Fruit fly (Drosophila melanogaster) whole organism, wandering third instar larva: ENCODE data around the gene CG11756.
A peak's percentile ranks its signal among the peaks of the same experiment; 100 is the strongest.

Experiments
- Abd-B ChIP-seq: fragments of >200 bp; optimal IDR thresholded peaks from 2 replicates; lab custom pipeline; 2017; ENCODE audit warnings: missing biosample characterization, missing genetic modification characterization
- CG32264 ChIP-seq: fragments of 200-800 bp; sonication (Bioruptor generic); optimal IDR thresholded peaks from 2 replicates; lab custom pipeline; 2016; ENCODE audit warnings: missing biosample characterization, missing genetic modification characterization
- CrebA ChIP-seq: fragments of 200-800 bp; sonication (Bioruptor generic); optimal IDR thresholded peaks from 2 replicates; lab custom pipeline; 2016; ENCODE audit warnings: missing biosample characterization, mild to moderate bottlenecking, missing genetic modification characterization, borderline replicate concordance
- Dfd ChIP-seq: fragments of >200 bp; optimal IDR thresholded peaks from 2 replicates; lab custom pipeline; 2017; ENCODE audit warnings: missing biosample characterization, missing genetic modification characterization
- GATAd ChIP-seq: sonication (Bioruptor generic); optimal IDR thresholded peaks from 2 replicates; lab custom pipeline; 2016; ENCODE audit warnings: missing biosample characterization, missing genetic modification characterization
- HLH106 ChIP-seq: fragments of 200-800 bp; optimal IDR thresholded peaks from 3 replicates; lab custom pipeline; 2019; ENCODE audit warnings: missing biosample characterization, mild to moderate bottlenecking, missing genetic modification characterization, moderate library complexity
- Hr78 ChIP-seq: fragments of >200 bp; optimal IDR thresholded peaks from 2 replicates; lab custom pipeline; 2017; ENCODE audit warnings: missing biosample characterization, missing genetic modification characterization
- Hr83 ChIP-seq: fragments of 200-300 bp; sonication (Bioruptor generic); optimal IDR thresholded peaks from 2 replicates; lab custom pipeline; 2016; ENCODE audit warnings: missing biosample characterization, mild to moderate bottlenecking, missing genetic modification characterization, moderate library complexity; ENCODE audit not compliant: poor library complexity, severe bottlenecking
- Jra ChIP-seq: sonication (Bioruptor generic); optimal IDR thresholded peaks from 2 replicates; lab custom pipeline; 2016; ENCODE audit warnings: missing biosample characterization, missing genetic modification characterization
- Mio ChIP-seq: sonication (Bioruptor generic); optimal IDR thresholded peaks from 2 replicates; lab custom pipeline; 2016; ENCODE audit warnings: missing biosample characterization, missing genetic modification characterization
- Myc ChIP-seq: fragments of >200 bp; optimal IDR thresholded peaks from 2 replicates; lab custom pipeline; 2017
- OdsH ChIP-seq: fragments of 200-800 bp; sonication (Bioruptor generic); optimal IDR thresholded peaks from 2 replicates; lab custom pipeline; 2016; ENCODE audit warnings: missing biosample characterization, mild to moderate bottlenecking, missing genetic modification characterization
- Rel ChIP-seq, 2 experiments: fragments of 200-800 bp; sonication (Bioruptor generic) in 1 of 2; optimal IDR thresholded peaks; 2 replicates in 1 of 2; 3 replicates in 1 of 2; lab custom pipeline; 2016 to 2019; ENCODE audit warnings: mild to moderate bottlenecking in 2 of 2, missing biosample characterization in 2 of 2, missing genetic modification characterization in 2 of 2, moderate library complexity in 1 of 2
- Sp1 ChIP-seq: fragments of 200-800 bp; sonication (Bioruptor generic); optimal IDR thresholded peaks from 3 replicates; lab custom pipeline; 2019; ENCODE audit warnings: missing biosample characterization, mild to moderate bottlenecking, missing genetic modification characterization, moderate library complexity
- br ChIP-seq: fragments of 200-800 bp; sonication (Bioruptor generic); optimal IDR thresholded peaks from 2 replicates; lab custom pipeline; 2016; ENCODE audit warnings: missing biosample characterization, missing genetic modification characterization
- brk ChIP-seq: fragments of 200-800 bp; sonication (Bioruptor generic); optimal IDR thresholded peaks from 2 replicates; lab custom pipeline; 2016; ENCODE audit warnings: missing biosample characterization, mild to moderate bottlenecking, missing genetic modification characterization
- dl ChIP-seq, 2 experiments: fragments of 175-275, 200-275 bp in 1 of 2; fragments of 200-275 bp in 1 of 2; sonication (Bioruptor generic); optimal IDR thresholded peaks; lab custom pipeline; 2018; ENCODE audit warnings: mild to moderate bottlenecking in 2 of 2, missing biosample characterization in 2 of 2, missing genetic modification characterization in 2 of 2, moderate library complexity in 2 of 2; ENCODE audit not compliant: partially characterized antibody in 2 of 2, insufficient read depth in 1 of 2
- dmrt93B ChIP-seq: fragments of 200-800 bp; sonication (Bioruptor generic); optimal IDR thresholded peaks from 2 replicates; lab custom pipeline; 2018; ENCODE audit warnings: missing biosample characterization, mild to moderate bottlenecking, missing genetic modification characterization
- foxo ChIP-seq, 2 experiments: fragments of 200-800 bp; sonication (Bioruptor generic); optimal IDR thresholded peaks; 2 replicates in 1 of 2; 3 replicates in 1 of 2; lab custom pipeline; 2016 to 2017; ENCODE audit warnings: missing biosample characterization in 2 of 2, missing genetic modification characterization in 2 of 2
- fru ChIP-seq: fragments of 200-800 bp; sonication (Bioruptor generic); optimal IDR thresholded peaks from 3 replicates; lab custom pipeline; 2016; ENCODE audit warnings: missing biosample characterization, mild to moderate bottlenecking, missing genetic modification characterization
- h ChIP-seq: fragments of 200-800 bp; sonication (Bioruptor generic); optimal IDR thresholded peaks from 3 replicates; lab custom pipeline; 2016; ENCODE audit warnings: missing biosample characterization, mild to moderate bottlenecking, missing genetic modification characterization
- jim ChIP-seq: fragments of 175-275, 200-325 bp; sonication (Bioruptor generic); optimal IDR thresholded peaks from 2 replicates; lab custom pipeline; 2016; ENCODE audit warnings: missing biosample characterization, mild to moderate bottlenecking, missing genetic modification characterization
- lola ChIP-seq: fragments of >200 bp; optimal IDR thresholded peaks from 2 replicates; lab custom pipeline; 2017; ENCODE audit warnings: missing biosample characterization, missing genetic modification characterization
- psq ChIP-seq: fragments of 200-800 bp; sonication (Bioruptor generic); optimal IDR thresholded peaks from 3 replicates; lab custom pipeline; 2017; ENCODE audit warnings: missing biosample characterization, mild to moderate bottlenecking, missing genetic modification characterization, moderate library complexity
- sage ChIP-seq: fragments of 200-800 bp; sonication (Bioruptor generic); optimal IDR thresholded peaks from 2 replicates; lab custom pipeline; 2016; ENCODE audit warnings: missing biosample characterization, mild to moderate bottlenecking, missing genetic modification characterization
- sv ChIP-seq: fragments of 200-800 bp; sonication (Bioruptor generic); optimal IDR thresholded peaks from 3 replicates; lab custom pipeline; 2016; ENCODE audit warnings: missing biosample characterization, missing genetic modification characterization
- tai ChIP-seq: sonication (Bioruptor generic); optimal IDR thresholded peaks from 2 replicates; lab custom pipeline; 2016; ENCODE audit warnings: missing biosample characterization, missing genetic modification characterization
- usp ChIP-seq: fragments of >200 bp; optimal IDR thresholded peaks from 2 replicates; lab custom pipeline; 2017; ENCODE audit warnings: missing biosample characterization, missing genetic modification characterization
- woc ChIP-seq: sonication (Bioruptor generic); optimal IDR thresholded peaks from 2 replicates; lab custom pipeline; 2016; ENCODE audit warnings: missing biosample characterization, mild to moderate bottlenecking, missing genetic modification characterization

CG11756 gene

dm6 chrX:11355708-11356174 is 7.8 kb downstream of the CG11756 start, which contains the start of gene dsh:
TSS of gene dsh (plus strand) at chrX:11355881.
- TF ChIP-seq sv (GFP tag; lab: Kevin White, UChicago), result no peak
- no peak for TF ChIP-seq Mio (GFP tag; lab: Kevin White, UChicago)
- no peak for TF ChIP-seq h
- no peak for TF ChIP-seq sage (GFP tag; lab: Kevin White, UChicago)
- no peak for TF ChIP-seq OdsH (GFP tag; lab: Kevin White, UChicago)
- TF ChIP-seq HLH106, result no peak
- peak; percentile 4 for TF ChIP-seq Sp1 (GFP tag; lab: Kevin White, UChicago)
- no peak for TF ChIP-seq GATAd
- no peak for TF ChIP-seq tai (GFP tag; lab: Kevin White, UChicago)
- TF ChIP-seq foxo (GFP tag; optimal IDR thresholded peaks at IDR 0.05; lab: Kevin White, UChicago), result peak in 1 of 2 experiments; percentile 41
- TF ChIP-seq usp (GFP tag; lab: Kevin White, UChicago), result no peak
- no peak for TF ChIP-seq woc
- TF ChIP-seq psq (GFP tag; lab: Kevin White, UChicago), result peak; percentile 8
- no peak for TF ChIP-seq dmrt93B

- TF ChIP-seq Hr78 (GFP tag; lab: Kevin White, UChicago) (no peak), Abd-B (no peak), HLH106 (no peak), fru (GFP tag; lab: Kevin White, UChicago) (no peak), brk (GFP tag; lab: Kevin White, UChicago) (no peak), OdsH (GFP tag; lab: Kevin White, UChicago) (no peak), GATAd (no peak), sage (GFP tag; lab: Kevin White, UChicago) (no peak), tai (GFP tag; lab: Kevin White, UChicago) (no peak), CG32264 (GFP tag; lab: Kevin White, UChicago) (no peak), jim (no peak), CrebA (GFP tag; lab: Kevin White, UChicago) (no peak), Hr83 (no peak), usp (GFP tag; lab: Kevin White, UChicago) (no peak), lola (no peak), br (GFP tag; lab: Kevin White, UChicago) (no peak)
These were observed 8.7 kb downstream of the CG11756 start for dm6 chrX:11356648-11357047.

- TF ChIP-seq Hr83 (peak; percentile 10), Rel (GFP tag; optimal IDR thresholded peaks at IDR 0.05; lab: Kevin White, UChicago) (no peak), Rel (tag; optimal IDR thresholded peaks at IDR 0.05; lab: Kevin White, UChicago) (peak; percentile 8), Hr78 (GFP tag; lab: Kevin White, UChicago) (no peak), Sp1 (GFP tag; lab: Kevin White, UChicago) (peak; percentile 24)
These were observed 11.2 kb downstream of the CG11756 start, which contains the start of gene Pa1 for dm6 chrX:11359081-11359481. TSS of gene Pa1 (plus strand) at chrX:11359236.

dm6 chrX:11367783-11368509 is 20.0 kb downstream of the CG11756 start, which contains the start of the genes hop and Tim8:
TSS of gene hop (minus strand) at chrX:11368098.
TSS of gene Tim8 (plus strand) at chrX:11368445.
- TF ChIP-seq CG32264 (GFP tag; lab: Kevin White, UChicago), result no peak
- TF ChIP-seq dl (GFP tag; optimal IDR thresholded peaks at IDR 0.05; lab: Kevin White, UChicago; ENCODE audit: insufficient read depth in 1 of 2, partially characterized antibody in 2 of 2), result no peak
- TF ChIP-seq Rel (GFP tag; optimal IDR thresholded peaks at IDR 0.05; lab: Kevin White, UChicago), result no peak
- peak; percentile 14 for TF ChIP-seq Rel (tag; optimal IDR thresholded peaks at IDR 0.05; lab: Kevin White, UChicago)
- no peak for TF ChIP-seq Abd-B
- no peak for TF ChIP-seq Dfd (GFP tag; lab: Kevin White, UChicago)
- peak; percentile 69 for TF ChIP-seq Myc (lab: Kevin White, UChicago)
- TF ChIP-seq Jra (GFP tag; lab: Kevin White, UChicago), result peak; percentile 12

- no peak for TF ChIP-seq Myc (lab: Kevin White, UChicago)
- no peak for TF ChIP-seq jim
- TF ChIP-seq Abd-B, result no peak
- no peak for TF ChIP-seq br (GFP tag; lab: Kevin White, UChicago)
- TF ChIP-seq, all 38 proteins: peak for 0
These were observed 21.5 kb downstream of the CG11756 start, which contains the start of gene dlg1 for dm6 chrX:11369374-11369773. TSS of gene dlg1 (plus strand) at chrX:11369665.
